Fruit fly (Drosophila melanogaster) whole organism, embryonic: ENCODE measurements around the gene CG33268.

ENCODE experiments used
- Antp ChIP-seq: fragments of 200-800 bp; sonication (Bioruptor generic); optimal IDR thresholded peaks from 3 replicates; lab custom pipeline; 2016; ENCODE audit warnings: missing biosample characterization, missing genetic modification characterization
- B-H2 ChIP-seq: fragments of 200-800 bp; sonication (Bioruptor generic); optimal IDR thresholded peaks from 2 replicates; lab custom pipeline; 2018; ENCODE audit warnings: missing biosample characterization, mild to moderate bottlenecking, missing genetic modification characterization
- Bdp1 ChIP-seq: fragments of 200-800 bp; sonication (Bioruptor generic); optimal IDR thresholded peaks from 3 replicates; lab custom pipeline; 2016; ENCODE audit warnings: missing biosample characterization, missing genetic modification characterization
- Bgb ChIP-seq: fragments of 200-800 bp; sonication (Bioruptor generic); IDR thresholded peaks from 2 replicates; pipeline ENCODE4 v1.3.6; 2022; ENCODE audit warnings: missing biosample characterization, missing genetic modification characterization; ENCODE audit not compliant: partially characterized antibody
- CG11504 ChIP-seq: fragments of 200-800 bp; sonication (Bioruptor generic); optimal IDR thresholded peaks from 3 replicates; lab custom pipeline; 2019; ENCODE audit warnings: missing biosample characterization, mild to moderate bottlenecking, missing genetic modification characterization, moderate library complexity
- CG1233 ChIP-seq: fragments of 200-800 bp; sonication (Bioruptor generic); optimal IDR thresholded peaks from 4 replicates; lab custom pipeline; 2018; ENCODE audit warnings: missing biosample characterization, mild to moderate bottlenecking, missing genetic modification characterization
- CG12391 ChIP-seq: fragments of 200-800 bp; sonication (Bioruptor generic); optimal IDR thresholded peaks from 3 replicates; lab custom pipeline; 2018; ENCODE audit warnings: missing biosample characterization, mild to moderate bottlenecking, missing genetic modification characterization, moderate library complexity
- CG15601 ChIP-seq: fragments of 200-800 bp; sonication (Bioruptor generic); optimal IDR thresholded peaks from 3 replicates; lab custom pipeline; 2019; ENCODE audit warnings: missing biosample characterization, mild to moderate bottlenecking, missing genetic modification characterization, moderate library complexity
- CG17829 ChIP-seq: fragments of 200-800 bp; optimal IDR thresholded peaks from 2 replicates; lab custom pipeline; 2019; ENCODE audit warnings: missing biosample characterization, mild to moderate bottlenecking, missing genetic modification characterization, moderate library complexity
- CG2712 ChIP-seq: fragments of 200-800 bp; optimal IDR thresholded peaks from 3 replicates; lab custom pipeline; 2019; ENCODE audit warnings: missing biosample characterization, mild to moderate bottlenecking, missing genetic modification characterization, moderate library complexity
- CG31365 ChIP-seq: fragments of 200-800 bp; sonication (Bioruptor generic); optimal IDR thresholded peaks from 2 replicates; lab custom pipeline; 2018; ENCODE audit warnings: missing biosample characterization, mild to moderate bottlenecking, missing genetic modification characterization
- CG31441 ChIP-seq: fragments of 200-800 bp; sonication (Bioruptor generic); IDR thresholded peaks from 2 replicates; pipeline ENCODE4 v1.3.6; 2022; ENCODE audit warnings: missing biosample characterization, missing genetic modification characterization
- CG34376 ChIP-seq: fragments of 200-800 bp; sonication (Bioruptor generic); optimal IDR thresholded peaks from 2 replicates; lab custom pipeline; 2018; ENCODE audit warnings: missing biosample characterization, mild to moderate bottlenecking, missing genetic modification characterization
- CG3838 ChIP-seq: fragments of 200-800 bp; sonication (Bioruptor generic); optimal IDR thresholded peaks from 3 replicates; lab custom pipeline; 2016; ENCODE audit warnings: missing biosample characterization, missing genetic modification characterization
- CG4360 ChIP-seq: fragments of 200-800 bp; sonication (Bioruptor generic); IDR thresholded peaks from 2 replicates; pipeline ENCODE4 v1.3.6; 2022; ENCODE audit warnings: missing biosample characterization, missing genetic modification characterization
- CG4707 ChIP-seq: fragments of 200-800 bp; sonication (Bioruptor generic); optimal IDR thresholded peaks from 2 replicates; lab custom pipeline; 2018; ENCODE audit warnings: missing biosample characterization, mild to moderate bottlenecking, missing genetic modification characterization, moderate library complexity
- CG6254 ChIP-seq: fragments of 200-800 bp; sonication (Bioruptor generic); optimal IDR thresholded peaks from 3 replicates; lab custom pipeline; 2017; ENCODE audit warnings: mild to moderate bottlenecking, missing biosample characterization, missing genetic modification reagents, missing genetic modification characterization
- CG7556 ChIP-seq: fragments of 200-800 bp; sonication (Bioruptor generic); optimal IDR thresholded peaks from 2 replicates; lab custom pipeline; 2017; ENCODE audit warnings: missing biosample characterization, mild to moderate bottlenecking, missing genetic modification characterization
- CG8924 ChIP-seq: fragments of 200-800 bp; optimal IDR thresholded peaks from 3 replicates; lab custom pipeline; 2019; ENCODE audit warnings: missing biosample characterization, mild to moderate bottlenecking, missing genetic modification characterization, moderate library complexity
- CG9797 ChIP-seq: fragments of 200-800 bp; sonication (Bioruptor generic); optimal IDR thresholded peaks from 3 replicates; lab custom pipeline; 2018; ENCODE audit warnings: missing biosample characterization, mild to moderate bottlenecking, missing genetic modification characterization
- CTCF ChIP-seq: fragments of 200-800 bp; sonication (Bioruptor generic); optimal IDR thresholded peaks from 2 replicates; lab custom pipeline; 2017; ENCODE audit warnings: missing biosample characterization, mild to moderate bottlenecking, missing genetic modification characterization, moderate library complexity
- Dek ChIP-seq: fragments of 200-800 bp; sonication (Bioruptor generic); optimal IDR thresholded peaks from 3 replicates; lab custom pipeline; 2019; ENCODE audit warnings: missing biosample characterization, mild to moderate bottlenecking, missing genetic modification characterization, moderate library complexity
- Mad ChIP-seq: fragments of 200-800 bp; sonication (Bioruptor generic); optimal IDR thresholded peaks from 2 replicates; lab custom pipeline; 2016; ENCODE audit warnings: missing biosample characterization, missing genetic modification characterization
- NC2β ChIP-seq: fragments of 200-800 bp; sonication (Bioruptor generic); optimal IDR thresholded peaks from 2 replicates; lab custom pipeline; 2016; ENCODE audit warnings: missing biosample characterization, missing genetic modification characterization
- Neu2 ChIP-seq: fragments of 200-800 bp; sonication (Bioruptor generic); optimal IDR thresholded peaks from 3 replicates; lab custom pipeline; 2016; ENCODE audit warnings: missing biosample characterization, missing genetic modification characterization, borderline replicate concordance
- Opbp ChIP-seq: fragments of 200-800 bp; sonication (Bioruptor generic); IDR thresholded peaks from 3 replicates; pipeline ENCODE4 v1.3.6; 2022; ENCODE audit warnings: missing biosample characterization, missing genetic modification characterization; ENCODE audit not compliant: partially characterized antibody
- Sry-β ChIP-seq: fragments of 200-800 bp; sonication (Bioruptor generic); optimal IDR thresholded peaks from 2 replicates; lab custom pipeline; 2018; ENCODE audit warnings: missing biosample characterization, mild to moderate bottlenecking, missing genetic modification characterization, moderate library complexity
- Tbp ChIP-seq: fragments of >200 bp; optimal IDR thresholded peaks from 2 replicates; lab custom pipeline; 2018; ENCODE audit warnings: missing biosample characterization, missing genetic modification characterization
- ato ChIP-seq: fragments of 200-800 bp; sonication (Bioruptor generic); IDR thresholded peaks from 2 replicates; pipeline ENCODE4 v1.3.6; 2022; ENCODE audit warnings: missing biosample characterization, missing genetic modification characterization; ENCODE audit not compliant: partially characterized antibody
- chn ChIP-seq: fragments of 200-800 bp; sonication (Bioruptor generic); optimal IDR thresholded peaks from 2 replicates; lab custom pipeline; 2016; ENCODE audit warnings: missing biosample characterization, missing genetic modification characterization
- crc ChIP-seq: fragments of 200-800 bp; sonication (Bioruptor generic); optimal IDR thresholded peaks from 2 replicates; lab custom pipeline; 2016; ENCODE audit warnings: missing biosample characterization, missing genetic modification characterization
- da ChIP-seq: fragments of 200-800 bp; sonication (Bioruptor generic); optimal IDR thresholded peaks from 2 replicates; lab custom pipeline; 2016; ENCODE audit warnings: missing biosample characterization, missing genetic modification characterization
- disco-r ChIP-seq: fragments of 200-800 bp; sonication (Bioruptor generic); optimal IDR thresholded peaks from 2 replicates; lab custom pipeline; 2016; ENCODE audit warnings: missing biosample characterization, missing genetic modification characterization
- dmrt11E ChIP-seq: fragments of 200-800 bp; sonication (Bioruptor generic); optimal IDR thresholded peaks from 3 replicates; lab custom pipeline; 2018; ENCODE audit warnings: missing biosample characterization, mild to moderate bottlenecking, missing genetic modification characterization, moderate library complexity
- dmrt99B ChIP-seq: fragments of 200-800 bp; sonication (Bioruptor generic); optimal IDR thresholded peaks from 2 replicates; lab custom pipeline; 2018; ENCODE audit warnings: missing biosample characterization, mild to moderate bottlenecking, missing genetic modification characterization, moderate library complexity
- gem ChIP-seq: fragments of 200-800 bp; sonication (Bioruptor generic); optimal IDR thresholded peaks from 2 replicates; lab custom pipeline; 2019; ENCODE audit warnings: missing biosample characterization, mild to moderate bottlenecking, missing genetic modification characterization, moderate library complexity
- gfzf ChIP-seq: fragments of 200-800 bp; sonication (Bioruptor generic); optimal IDR thresholded peaks from 2 replicates; lab custom pipeline; 2016; ENCODE audit warnings: missing biosample characterization, mild to moderate bottlenecking, missing genetic modification characterization, moderate library complexity
- jing ChIP-seq: fragments of 200-800 bp; sonication (Bioruptor generic); optimal IDR thresholded peaks from 2 replicates; lab custom pipeline; 2018; ENCODE audit warnings: missing biosample characterization, mild to moderate bottlenecking, missing genetic modification characterization
- lilli ChIP-seq: fragments of 200-800 bp; sonication (Bioruptor generic); optimal IDR thresholded peaks from 3 replicates; lab custom pipeline; 2016; ENCODE audit warnings: missing biosample characterization, missing genetic modification characterization
- psq ChIP-seq: fragments of 200-800 bp; sonication (Bioruptor generic); optimal IDR thresholded peaks from 2 replicates; lab custom pipeline; 2017; ENCODE audit warnings: missing biosample characterization, missing genetic modification characterization
- ranshi ChIP-seq: fragments of 200-800 bp; sonication (Bioruptor generic); IDR thresholded peaks from 2 replicates; pipeline ENCODE4 v1.3.6; 2022; ENCODE audit warnings: missing biosample characterization, missing genetic modification characterization
- row ChIP-seq: fragments of 200-800 bp; sonication (Bioruptor generic); IDR thresholded peaks from 3 replicates; pipeline ENCODE4 v1.3.6; 2022; ENCODE audit warnings: missing biosample characterization, missing genetic modification characterization
- sens ChIP-seq: fragments of 200-800 bp; sonication (Bioruptor generic); peaks from one replicate; lab custom pipeline; 2016; ENCODE audit warnings: missing biosample characterization, missing genetic modification characterization
- slp2 ChIP-seq: fragments of 200-800 bp; sonication (Bioruptor generic); optimal IDR thresholded peaks from 2 replicates; lab custom pipeline; 2016; ENCODE audit warnings: missing biosample characterization, missing genetic modification characterization
- tin ChIP-seq: fragments of 200-800 bp; sonication (Bioruptor generic); optimal IDR thresholded peaks from 3 replicates; lab custom pipeline; 2016; ENCODE audit warnings: missing biosample characterization, missing genetic modification characterization
- unpg ChIP-seq: fragments of 200-800 bp; sonication (Bioruptor generic); optimal IDR thresholded peaks from 3 replicates; lab custom pipeline; 2018; ENCODE audit warnings: missing biosample characterization, mild to moderate bottlenecking, missing genetic modification characterization, moderate library complexity
- wdn ChIP-seq: fragments of 200-800 bp; sonication (Bioruptor generic); IDR thresholded peaks from 2 replicates; pipeline ENCODE4 v1.3.6; 2022; ENCODE audit warnings: missing biosample characterization, missing genetic modification characterization
- zen ChIP-seq: fragments of 200-800 bp; sonication (Bioruptor generic); optimal IDR thresholded peaks from 3 replicates; lab custom pipeline; 2018; ENCODE audit warnings: missing biosample characterization, mild to moderate bottlenecking, missing genetic modification characterization, moderate library complexity
- zfh2 ChIP-seq: fragments of 200-800 bp; sonication (Bioruptor generic); optimal IDR thresholded peaks from 2 replicates; lab custom pipeline; 2016; ENCODE audit warnings: missing biosample characterization, missing genetic modification characterization

The CG33268 gene

dm6 chr3L:11555662-11556460 is 35.2 kb downstream of the CG33268 start (continued):
- peak; percentile 27 for TF ChIP-seq B-H2 (GFP tag; lab: Kevin White, UChicago)
- TF ChIP-seq zfh2, result no peak
- 0 out of 3 replicates have a peak, but pooled peaks have one; percentile 24 for TF ChIP-seq Opbp (GFP tag; lab: Robert Waterston, UW)
- peak; percentile 84 for TF ChIP-seq CG15601 (tag; lab: Kevin White, UChicago)
- peak; percentile 83 for TF ChIP-seq CG17829
- TF ChIP-seq CG11504 (tag; lab: Kevin White, UChicago), result peak; percentile 85
- peak; percentile 51; the same call in 1 of the 2 replicates for TF ChIP-seq Bgb (GFP tag; lab: Robert Waterston, UW)
- no peak for TF ChIP-seq Neu2 (GFP tag; lab: Kevin White, UChicago)
- TF ChIP-seq wdn (GFP tag; lab: Robert Waterston, UW), result peak; percentile 46; the same call in 1 of the 2 replicates
- peak; percentile 31 for TF ChIP-seq CG31365 (tag; lab: Kevin White, UChicago)
- peak; percentile 34 for TF ChIP-seq CG34376
- no peak for TF ChIP-seq crc (GFP tag; lab: Kevin White, UChicago)
- peak; percentile 41 for TF ChIP-seq disco-r (GFP tag; lab: Kevin White, UChicago)
- peak; percentile 43 for TF ChIP-seq psq
- peak; percentile 11 for TF ChIP-seq Sry-β
- no peak for TF ChIP-seq jing (GFP tag; lab: Kevin White, UChicago)
- no peak for TF ChIP-seq CG6254 (GFP tag; lab: Kevin White, UChicago)
- TF ChIP-seq gfzf (GFP tag; lab: Kevin White, UChicago), result no peak
- peak; percentile 82 for TF ChIP-seq dmrt11E (tag; lab: Kevin White, UChicago)
- peak; percentile 88 for TF ChIP-seq CG8924 (tag; lab: Kevin White, UChicago)
- peak; percentile 64 for TF ChIP-seq Dek
- peak; percentile 92 for TF ChIP-seq CG4360 (GFP tag; lab: Robert Waterston, UW)
- no peak for TF ChIP-seq Bdp1 (GFP tag; lab: Kevin White, UChicago)
- TF ChIP-seq CTCF (GFP tag; lab: Kevin White, UChicago), result peak; percentile 2
- TF ChIP-seq slp2 (GFP tag; lab: Kevin White, UChicago), result peak; percentile 25
- TF ChIP-seq unpg (GFP tag; lab: Kevin White, UChicago), result peak; percentile 83
- TF ChIP-seq row (GFP tag; lab: Robert Waterston, UW), result peak; percentile 74
- peak; percentile 90 for TF ChIP-seq dmrt99B
- peak; percentile 27 for TF ChIP-seq NC2β (GFP tag; lab: Kevin White, UChicago)
- peak; percentile 90 for TF ChIP-seq CG2712 (tag; lab: Kevin White, UChicago)
- no peak for TF ChIP-seq ato (GFP tag; lab: Robert Waterston, UW)
- TF ChIP-seq Tbp, result no peak
- peak; percentile 88 for TF ChIP-seq sens (GFP tag; lab: Kevin White, UChicago)
- peak; percentile 68 for TF ChIP-seq CG1233 (GFP tag; lab: Kevin White, UChicago)
- TF ChIP-seq CG3838 (GFP tag; lab: Kevin White, UChicago), result peak; percentile 69
- no peak for TF ChIP-seq CG9797
- TF ChIP-seq da (GFP tag; lab: Kevin White, UChicago), result peak; percentile 31
- peak; percentile 41 for TF ChIP-seq tin (GFP tag; lab: Kevin White, UChicago)
- peak; percentile 23 for TF ChIP-seq chn (GFP tag; lab: Kevin White, UChicago)
- no peak for TF ChIP-seq Antp (GFP tag; lab: Kevin White, UChicago)
- TF ChIP-seq ranshi (GFP tag; lab: Robert Waterston, UW), result peak; percentile 62; the same call in 1 of the 2 replicates
- TF ChIP-seq CG12391 (tag; lab: Kevin White, UChicago), result peak; percentile 87
- no peak for TF ChIP-seq Mad (GFP tag; lab: Kevin White, UChicago)
- TF ChIP-seq CG7556 (GFP tag; lab: Kevin White, UChicago), result peak; percentile 84
- peak; percentile 44 for TF ChIP-seq lilli
- peak; percentile 30 for TF ChIP-seq CG4707 (GFP tag; lab: Kevin White, UChicago)
- TF ChIP-seq zen (tag; lab: Kevin White, UChicago), result peak; percentile 57
- peak; percentile 90 for TF ChIP-seq CG31441 (GFP tag; lab: Robert Waterston, UW)
- TF ChIP-seq gem, result peak; percentile 91
